Fruit fly (Drosophila melanogaster) whole organism, embryonic: Measurements from ENCODE around the gene CG5326.

Source experiments
- Bdp1 ChIP-seq: fragments of 200-800 bp; sonication (Bioruptor generic); optimal IDR thresholded peaks from 3 replicates; lab custom pipeline; 2016; ENCODE audit warnings: missing biosample characterization, missing genetic modification characterization
- Blimp-1 ChIP-seq: fragments of 200-800 bp; sonication (Bioruptor generic); optimal IDR thresholded peaks from 3 replicates; lab custom pipeline; 2018; ENCODE audit warnings: missing biosample characterization, missing genetic modification characterization, mild to moderate bottlenecking, moderate library complexity, missing genetic modification reagents
- CG10147 ChIP-seq: fragments of 200-800 bp; sonication (Bioruptor generic); optimal IDR thresholded peaks from 2 replicates; lab custom pipeline; 2019; ENCODE audit warnings: missing biosample characterization, mild to moderate bottlenecking, missing genetic modification characterization, moderate library complexity
- CG10654 ChIP-seq: fragments of 200-800 bp; sonication (Bioruptor generic); optimal IDR thresholded peaks from 2 replicates; lab custom pipeline; 2016; ENCODE audit warnings: missing biosample characterization, missing genetic modification characterization
- CG12104 ChIP-seq: fragments of 200-800 bp; sonication (Bioruptor generic); optimal IDR thresholded peaks from 3 replicates; lab custom pipeline; 2016; ENCODE audit warnings: missing biosample characterization, missing genetic modification characterization
- CG12299 ChIP-seq: fragments of 200-800 bp; sonication (Bioruptor generic); optimal IDR thresholded peaks from 2 replicates; lab custom pipeline; 2018; ENCODE audit warnings: missing biosample characterization, mild to moderate bottlenecking, missing genetic modification characterization
- CG15269 ChIP-seq: fragments of 200-800 bp; sonication (Bioruptor generic); optimal IDR thresholded peaks from 2 replicates; lab custom pipeline; 2018; ENCODE audit warnings: missing biosample characterization, mild to moderate bottlenecking, missing genetic modification characterization, moderate library complexity
- CG17186 ChIP-seq: fragments of 200-800 bp; sonication (Bioruptor generic); optimal IDR thresholded peaks from 3 replicates; lab custom pipeline; 2017; ENCODE audit warnings: missing biosample characterization, missing genetic modification reagents, missing genetic modification characterization
- CG2120 ChIP-seq: fragments of 200-800 bp; sonication (Bioruptor generic); optimal IDR thresholded peaks from 3 replicates; lab custom pipeline; 2016; ENCODE audit warnings: missing biosample characterization, missing genetic modification characterization
- CG4617 ChIP-seq: fragments of 200-800 bp; sonication (Bioruptor generic); optimal IDR thresholded peaks from 3 replicates; lab custom pipeline; 2016; ENCODE audit warnings: missing biosample characterization, missing genetic modification characterization, borderline replicate concordance
- CG5953 ChIP-seq: fragments of 200-800 bp; sonication (Bioruptor generic); IDR thresholded peaks from 2 replicates; pipeline ENCODE4 v1.3.6; 2022; ENCODE audit warnings: missing biosample characterization, missing genetic modification characterization
- CG6175 ChIP-seq: fragments of 200-800 bp; sonication (Bioruptor generic); IDR thresholded peaks from 3 replicates; pipeline ENCODE4 v1.3.6; 2022; ENCODE audit warnings: missing biosample characterization, missing genetic modification characterization
- CG8924 ChIP-seq: fragments of 200-800 bp; optimal IDR thresholded peaks from 3 replicates; lab custom pipeline; 2019; ENCODE audit warnings: missing biosample characterization, mild to moderate bottlenecking, missing genetic modification characterization, moderate library complexity
- CG9437 ChIP-seq: fragments of 200-800 bp; sonication (Bioruptor generic); optimal IDR thresholded peaks from 2 replicates; lab custom pipeline; 2018; ENCODE audit warnings: missing biosample characterization, mild to moderate bottlenecking, missing genetic modification characterization
- CHES-1-like ChIP-seq: fragments of 200-800 bp; sonication (Bioruptor generic); optimal IDR thresholded peaks from 2 replicates; lab custom pipeline; 2016; ENCODE audit warnings: missing biosample characterization, missing genetic modification characterization
- CoRest ChIP-seq: fragments of 200-800 bp; sonication (Bioruptor generic); optimal IDR thresholded peaks from 3 replicates; lab custom pipeline; 2018; ENCODE audit warnings: missing biosample characterization, mild to moderate bottlenecking, missing genetic modification characterization, moderate library complexity
- Dll ChIP-seq: fragments of 200-800 bp; sonication (Bioruptor generic); IDR thresholded peaks from 4 replicates; pipeline ENCODE4 v1.3.6; 2022; ENCODE audit warnings: missing biosample characterization, missing genetic modification characterization; ENCODE audit not compliant: partially characterized antibody
- Dp ChIP-seq: fragments of 200-800 bp; sonication (Bioruptor generic); optimal IDR thresholded peaks from 2 replicates; lab custom pipeline; 2018; ENCODE audit warnings: missing biosample characterization, mild to moderate bottlenecking, missing genetic modification characterization, moderate library complexity
- Dref ChIP-seq: fragments of 200-800 bp; sonication (Bioruptor generic); IDR thresholded peaks from 2 replicates; pipeline ENCODE4 v1.3.6; 2022; ENCODE audit warnings: missing biosample characterization, missing genetic modification characterization
- Fer3 ChIP-seq: fragments of 200-800 bp; sonication (Bioruptor generic); optimal IDR thresholded peaks from 2 replicates; lab custom pipeline; 2018; ENCODE audit warnings: missing biosample characterization, mild to moderate bottlenecking, missing genetic modification characterization, moderate library complexity
- Hsf ChIP-seq: fragments of 200-800 bp; sonication (Bioruptor generic); optimal IDR thresholded peaks from 3 replicates; lab custom pipeline; 2016; ENCODE audit warnings: missing biosample characterization, missing genetic modification characterization
- Med ChIP-seq: fragments of 200-800 bp; sonication (Bioruptor generic); peaks from one replicate; lab custom pipeline; 2016; ENCODE audit warnings: missing biosample characterization, missing genetic modification characterization, mild to moderate bottlenecking, inconsistent platforms, moderate library complexity
- Meics ChIP-seq: fragments of 200-800 bp; sonication (Bioruptor generic); optimal IDR thresholded peaks from 2 replicates; lab custom pipeline; 2017; ENCODE audit warnings: missing biosample characterization, mild to moderate bottlenecking, missing genetic modification characterization
- Oli ChIP-seq: fragments of 200-800 bp; sonication (Bioruptor generic); optimal IDR thresholded peaks from 2 replicates; lab custom pipeline; 2018; ENCODE audit warnings: missing biosample characterization, mild to moderate bottlenecking, missing genetic modification characterization, moderate library complexity
- Pdp1 ChIP-seq, 2 experiments: fragments of 200-800 bp; sonication (Bioruptor generic); optimal IDR thresholded peaks; 3 replicates each; lab custom pipeline; 2016; ENCODE audit warnings: missing biosample characterization in 2 of 2, missing genetic modification characterization in 2 of 2, mild to moderate bottlenecking in 1 of 2, moderate library complexity in 1 of 2
- Poxn ChIP-seq: fragments of 200-800 bp; sonication (Bioruptor generic); IDR thresholded peaks from 2 replicates; pipeline ENCODE4 v1.3.6; 2022; ENCODE audit warnings: missing biosample characterization, missing genetic modification characterization
- Sin3A ChIP-seq: fragments of >200 bp; optimal IDR thresholded peaks from 2 replicates; lab custom pipeline; 2018
- abd-A ChIP-seq: fragments of 200-800 bp; sonication (Bioruptor generic); optimal IDR thresholded peaks from 3 replicates; lab custom pipeline; 2019; ENCODE audit warnings: missing biosample characterization, mild to moderate bottlenecking, missing genetic modification characterization, moderate library complexity
- ash1 ChIP-seq: fragments of 200-800 bp; sonication (Bioruptor generic); optimal IDR thresholded peaks from 2 replicates; lab custom pipeline; 2018; ENCODE audit warnings: missing biosample characterization, mild to moderate bottlenecking, missing genetic modification characterization
- bab2 ChIP-seq: fragments of 200-800 bp; sonication (Bioruptor generic); optimal IDR thresholded peaks from 2 replicates; lab custom pipeline; 2016; ENCODE audit warnings: missing biosample characterization, missing genetic modification characterization
- bsh ChIP-seq, 2 experiments: fragments of 200-800 bp; sonication (Bioruptor generic); optimal IDR thresholded peaks; 2 replicates each; lab custom pipeline; 2017 to 2018; ENCODE audit warnings: mild to moderate bottlenecking in 2 of 2, missing biosample characterization in 2 of 2, missing genetic modification characterization in 2 of 2, moderate library complexity in 1 of 2
- chif ChIP-seq, 2 experiments: fragments of 200-800 bp; sonication (Bioruptor generic); optimal IDR thresholded peaks; 3 replicates each; lab custom pipeline; 2016; ENCODE audit warnings: missing biosample characterization in 2 of 2, missing genetic modification characterization in 2 of 2
- eve ChIP-seq, 2 experiments: fragments of >200 bp; optimal IDR thresholded peaks; 2 replicates each; lab custom pipeline; 2017; ENCODE audit warnings: missing biosample characterization in 2 of 2, missing genetic modification characterization in 2 of 2
- fd102C ChIP-seq: fragments of 200-800 bp; sonication (Bioruptor generic); optimal IDR thresholded peaks from 2 replicates; lab custom pipeline; 2018; ENCODE audit warnings: missing biosample characterization, mild to moderate bottlenecking, missing genetic modification characterization, moderate library complexity
- fd64A ChIP-seq: fragments of 200-800 bp; sonication (Bioruptor generic); optimal IDR thresholded peaks from 3 replicates; lab custom pipeline; 2018; ENCODE audit warnings: missing biosample characterization, mild to moderate bottlenecking, missing genetic modification characterization
- grn ChIP-seq: fragments of 200-800 bp; sonication (Bioruptor generic); optimal IDR thresholded peaks from 3 replicates; lab custom pipeline; 2017; ENCODE audit warnings: missing biosample characterization, missing genetic modification characterization
- gsb ChIP-seq: fragments of 200-800 bp; sonication (Bioruptor generic); IDR thresholded peaks from 2 replicates; pipeline ENCODE4 v1.3.6; 2022; ENCODE audit warnings: missing biosample characterization, missing genetic modification characterization
- h ChIP-seq: fragments of >200 bp; optimal IDR thresholded peaks from 2 replicates; lab custom pipeline; 2017
- hb ChIP-seq: fragments of 200-800 bp; sonication (Bioruptor generic); IDR thresholded peaks from 3 replicates; pipeline ENCODE4 v1.3.6; 2022; ENCODE audit warnings: missing biosample characterization, missing genetic modification characterization; ENCODE audit not compliant: partially characterized antibody
- nau ChIP-seq: fragments of 200-800 bp; sonication (Bioruptor generic); optimal IDR thresholded peaks from 3 replicates; lab custom pipeline; 2017; ENCODE audit warnings: missing biosample characterization, mild to moderate bottlenecking, missing genetic modification characterization, missing genetic modification reagents
- pan ChIP-seq, 4 experiments: fragments of >200 bp in 3 of 4; fragments of 200-800 bp in 1 of 4; sonication (Bioruptor generic) in 1 of 4; optimal IDR thresholded peaks in 3 of 4; IDR thresholded peaks in 1 of 4; 2 replicates each; pipeline versions ENCODE4 v1.3.6 to Lab custom; 2017 to 2022; ENCODE audit warnings: missing biosample characterization in 2 of 4, missing genetic modification characterization in 2 of 4, mixed read lengths in 1 of 4
- sd ChIP-seq: fragments of 200-800 bp; sonication (Bioruptor generic); optimal IDR thresholded peaks from 3 replicates; lab custom pipeline; 2018; ENCODE audit warnings: missing biosample characterization, mild to moderate bottlenecking, missing genetic modification characterization, moderate library complexity
- sima ChIP-seq: fragments of 200-800 bp; sonication (Bioruptor generic); optimal IDR thresholded peaks from 2 replicates; lab custom pipeline; 2016; ENCODE audit warnings: missing biosample characterization, missing genetic modification characterization
- slou ChIP-seq: fragments of 200-800 bp; sonication (Bioruptor generic); optimal IDR thresholded peaks from 3 replicates; lab custom pipeline; 2016; ENCODE audit warnings: missing biosample characterization, missing genetic modification characterization
- sna ChIP-seq: fragments of 200-800 bp; sonication (Bioruptor generic); IDR thresholded peaks from 2 replicates; pipeline ENCODE4 v1.3.6; 2022; ENCODE audit warnings: missing biosample characterization, missing genetic modification characterization; ENCODE audit not compliant: partially characterized antibody
- ssp ChIP-seq: fragments of 200-800 bp; sonication (Bioruptor generic); IDR thresholded peaks from 2 replicates; pipeline ENCODE4 v1.3.6; 2022; ENCODE audit warnings: missing biosample characterization, missing genetic modification characterization
- tio ChIP-seq: fragments of 200-800 bp; sonication (Bioruptor generic); optimal IDR thresholded peaks from 2 replicates; lab custom pipeline; 2017; ENCODE audit warnings: missing biosample characterization, missing genetic modification characterization, inconsistent platforms
- tll ChIP-seq, 2 experiments: fragments of 200-800 bp in 1 of 2; fragments of >200 bp in 1 of 2; sonication (Bioruptor generic) in 1 of 2; optimal IDR thresholded peaks; 2 replicates each; lab custom pipeline; 2017 to 2019; ENCODE audit warnings: missing biosample characterization in 2 of 2, missing genetic modification characterization in 2 of 2, mild to moderate bottlenecking in 1 of 2, moderate library complexity in 1 of 2
- wek ChIP-seq: fragments of 200-800 bp; sonication (Bioruptor generic); optimal IDR thresholded peaks from 3 replicates; lab custom pipeline; 2018; ENCODE audit warnings: missing biosample characterization, mild to moderate bottlenecking, missing genetic modification characterization, moderate library complexity
- z ChIP-seq: fragments of 200-800 bp; sonication (Bioruptor generic); IDR thresholded peaks from 3 replicates; pipeline ENCODE4 v1.3.6; 2022; ENCODE audit warnings: missing biosample characterization, missing genetic modification characterization

The CG5326 gene

dm6 chr3R:22547585-22548022 lies 7.9 kb upstream of the CG5326 start, which contains the start of gene AdipoR (continued):
- TF ChIP-seq Dp (GFP tag; lab: Kevin White, UChicago) (peak; percentile 97), slou (GFP tag; lab: Kevin White, UChicago) (no peak), CG8924 (tag; lab: Kevin White, UChicago) (peak; percentile 42), CG6175 (GFP tag; lab: Robert Waterston, UW) (no peak), Fer3 (tag; lab: Kevin White, UChicago) (no peak), Meics (GFP tag; lab: Kevin White, UChicago) (peak; percentile 95), Oli (tag; lab: Kevin White, UChicago) (no peak), nau (GFP tag; lab: Kevin White, UChicago) (peak; percentile 38), Bdp1 (GFP tag; lab: Kevin White, UChicago) (no peak), tio (GFP tag; lab: Kevin White, UChicago) (no peak), Sin3A (lab: Kevin White, UChicago) (peak; percentile 65), ash1 (no peak), eve (GFP tag; optimal IDR thresholded peaks at IDR 0.05; lab: Kevin White, UChicago) (no peak), abd-A (tag; lab: Kevin White, UChicago) (no peak), bab2 (GFP tag; lab: Kevin White, UChicago) (peak; percentile 16), Poxn (GFP tag; lab: Robert Waterston, UW) (no peak), ssp (no peak), wek (no peak), gsb (GFP tag; lab: Robert Waterston, UW) (no peak), CG9437 (GFP tag; lab: Kevin White, UChicago) (peak; percentile 38), Blimp-1 (peak; percentile 27), fd102C (GFP tag; lab: Kevin White, UChicago) (no peak), bsh (GFP tag; optimal IDR thresholded peaks at IDR 0.05; lab: Kevin White, UChicago) (no peak), CG10147 (GFP tag; lab: Kevin White, UChicago) (peak; percentile 39), CG10654 (GFP tag; lab: Kevin White, UChicago) (no peak), Pdp1 (GFP tag; optimal IDR thresholded peaks at IDR 0.05; lab: Kevin White, UChicago) (peak in 1 of 2 experiments; percentile 5), CG17186 (GFP tag; lab: Kevin White, UChicago) (peak; percentile 84), sima (no peak), sd (tag; lab: Kevin White, UChicago) (peak; percentile 1), tll (GFP tag; optimal IDR thresholded peaks at IDR 0.05; lab: Kevin White, UChicago) (peak in 1 of 2 experiments; percentile 29), CHES-1-like (GFP tag; lab: Kevin White, UChicago) (peak; percentile 38), Dref (peak; percentile 51), CG12104 (GFP tag; lab: Kevin White, UChicago) (no peak), Hsf (GFP tag; lab: Kevin White, UChicago) (no peak), CG15269 (tag; lab: Kevin White, UChicago) (peak; percentile 7), CG12299 (tag; lab: Kevin White, UChicago) (peak; percentile 32), sna (GFP tag; lab: Robert Waterston, UW) (0 out of 2 replicates have a peak, but pooled peaks have one; percentile 29), CoRest (tag; lab: Kevin White, UChicago) (peak; percentile 34), fd64A (GFP tag; lab: Kevin White, UChicago) (peak; percentile 5), chif (GFP tag; optimal IDR thresholded peaks at IDR 0.05; lab: Kevin White, UChicago) (no peak), z (no peak), hb (GFP tag; lab: Robert Waterston, UW) (no peak), CG2120 (GFP tag; lab: Kevin White, UChicago) (peak; percentile 40), CG5953 (GFP tag; lab: Robert Waterston, UW) (no peak), Med (GFP tag; lab: Kevin White, UChicago) (peak; percentile 91), grn (GFP tag; lab: Kevin White, UChicago) (no peak), Dll (GFP tag; lab: Robert Waterston, UW) (0 out of 4 replicates have a peak, but pooled peaks have one; percentile 39), pan (optimal IDR thresholded peaks at IDR 0.05; lab: Kevin White, UChicago) (no peak), pan (GFP tag; optimal IDR thresholded peaks at IDR 0.05 in 1 of 2, IDR thresholded peaks at IDR 0.05 in 1 of 2) (peak in 1 of 2 experiments; percentile 18), CG4617 (GFP tag; lab: Kevin White, UChicago) (peak; percentile 91), h (lab: Kevin White, UChicago) (no peak)
